Worm (Caenorhabditis elegans) whole organism, L4 larva: Measurements from ENCODE around the gene lact-4.
A peak's percentile ranks its signal among the peaks of the same experiment; 100 is the strongest.

ENCODE experiments used
- F10B5.3 ChIP-seq: sonication (generic microtip); optimal IDR thresholded peaks from 2 replicates; lab custom pipeline; 2016; ENCODE audit warnings: mild to moderate bottlenecking, missing genetic modification characterization, missing compliant biosample characterization
- T20F7.1 ChIP-seq: fragments of 200-800 bp; sonication (Bioruptor generic); optimal IDR thresholded peaks from 2 replicates; lab custom pipeline; 2018; ENCODE audit warnings: mild to moderate bottlenecking, missing genetic modification characterization, missing compliant biosample characterization
- T26A8.4 ChIP-seq: fragments of 200-800 bp; sonication (Bioruptor generic); IDR thresholded peaks from 2 replicates; pipeline ENCODE4 v1.3.6; 2022; ENCODE audit warnings: missing genetic modification characterization, missing compliant biosample characterization
- Y105C5A.15 ChIP-seq: fragments of 200-800 bp; sonication (Bioruptor generic); IDR thresholded peaks from 2 replicates; pipeline ENCODE4 v1.3.6; 2022; ENCODE audit warnings: missing genetic modification characterization, missing compliant biosample characterization
- aha-1 ChIP-seq: fragments of 150-350 bp; peaks from one replicate; lab custom pipeline; 2014; ENCODE audit warnings: missing biosample characterization, missing genetic modification characterization
- ama-1 ChIP-seq: fragments of 150-350 bp; optimal IDR thresholded peaks from 2 replicates; lab custom pipeline; 2014; ENCODE audit warnings: inconsistent platforms, mixed read lengths
- ceh-62 ChIP-seq: sonication (generic microtip); optimal IDR thresholded peaks from 2 replicates; lab custom pipeline; 2017; ENCODE audit warnings: missing biosample characterization, missing genetic modification characterization
- daf-16 ChIP-seq, 3 experiments: sonication (generic microtip); optimal IDR thresholded peaks; 2 replicates each; lab custom pipeline; 2016 to 2017; ENCODE audit warnings: missing genetic modification characterization in 3 of 3, missing genetic modification reagents in 3 of 3, mild to moderate bottlenecking in 2 of 3, missing compliant biosample characterization in 2 of 3, missing biosample characterization in 1 of 3, moderate library complexity in 1 of 3
- daf-19 ChIP-seq: fragments of 200-800 bp; sonication (Bioruptor generic); conservative IDR thresholded peaks from 2 replicates; pipeline ENCODE4 v1.3.6; 2022; ENCODE audit warnings: missing genetic modification characterization, missing compliant biosample characterization
- dmd-6 ChIP-seq: fragments of 200-800 bp; sonication (Bioruptor generic); IDR thresholded peaks from 2 replicates; pipeline ENCODE4 v1.3.6; 2022; ENCODE audit warnings: missing genetic modification reagents, missing genetic modification characterization, missing compliant biosample characterization
- dmd-8 ChIP-seq: fragments of 200-800 bp; sonication (Bioruptor generic); IDR thresholded peaks from 2 replicates; pipeline ENCODE4 v1.3.6; 2022; ENCODE audit warnings: missing genetic modification characterization, missing compliant biosample characterization
- dpl-1 ChIP-seq: fragments of 150-350 bp; optimal IDR thresholded peaks from 2 replicates; lab custom pipeline; 2014; ENCODE audit warnings: missing biosample characterization, missing genetic modification reagents, missing genetic modification characterization
- dve-1 ChIP-seq: sonication (generic microtip); optimal IDR thresholded peaks from 2 replicates; lab custom pipeline; 2017; ENCODE audit warnings: antibody characterized with exemption, mild to moderate bottlenecking, missing genetic modification characterization, missing compliant biosample characterization; ENCODE audit not compliant: insufficient read depth
- fkh-10 ChIP-seq: fragments of 150-350 bp; optimal IDR thresholded peaks from 2 replicates; lab custom pipeline; 2014; ENCODE audit warnings: missing biosample characterization, missing genetic modification reagents, missing genetic modification characterization
- hlh-11 ChIP-seq: fragments of 200-800 bp; sonication (Bioruptor generic); optimal IDR thresholded peaks from 2 replicates; lab custom pipeline; 2018; ENCODE audit warnings: mild to moderate bottlenecking, missing genetic modification characterization, missing compliant biosample characterization
- hlh-30 ChIP-seq: sonication (generic microtip); optimal IDR thresholded peaks from 2 replicates; lab custom pipeline; 2017; ENCODE audit warnings: antibody characterized with exemption, mild to moderate bottlenecking, missing genetic modification characterization, missing compliant biosample characterization; ENCODE audit not compliant: insufficient read depth
- lin-29 ChIP-seq: fragments of 200-800 bp; sonication (Bioruptor generic); IDR thresholded peaks from 2 replicates; pipeline ENCODE4 v1.3.6; 2022; ENCODE audit warnings: missing genetic modification reagents, missing genetic modification characterization, missing compliant biosample characterization
- lin-38 ChIP-seq: fragments of 200-800 bp; sonication (Bioruptor generic); IDR thresholded peaks from 2 replicates; pipeline ENCODE4 v1.3.6; 2022; ENCODE audit warnings: missing genetic modification reagents, missing genetic modification characterization, missing compliant biosample characterization
- lir-3 ChIP-seq: sonication (generic microtip); optimal IDR thresholded peaks from 2 replicates; lab custom pipeline; 2016; ENCODE audit warnings: mild to moderate bottlenecking, missing genetic modification characterization, missing compliant biosample characterization
- lsy-2 ChIP-seq, 2 experiments: fragments of 150-350 bp in 1 of 2; sonication (generic microtip) in 1 of 2; optimal IDR thresholded peaks; 2 replicates each; lab custom pipeline; 2014 to 2017; ENCODE audit warnings: missing biosample characterization in 2 of 2, missing genetic modification characterization in 2 of 2
- mxl-3 ChIP-seq: fragments of 200-800 bp; sonication (Bioruptor generic); optimal IDR thresholded peaks from 2 replicates; lab custom pipeline; 2018; ENCODE audit warnings: mild to moderate bottlenecking, missing genetic modification characterization, missing compliant biosample characterization
- nhr-10 ChIP-seq: fragments of 150-350 bp; optimal IDR thresholded peaks from 2 replicates; lab custom pipeline; 2014; ENCODE audit warnings: missing biosample characterization, missing genetic modification characterization
- nhr-11 ChIP-seq: fragments of 150-350 bp; optimal IDR thresholded peaks from 2 replicates; lab custom pipeline; 2014; ENCODE audit warnings: missing biosample characterization, missing genetic modification characterization
- nhr-28 ChIP-seq: fragments of 150-350 bp; optimal IDR thresholded peaks from 2 replicates; lab custom pipeline; 2014; ENCODE audit warnings: missing biosample characterization, missing genetic modification characterization
- nhr-48 ChIP-seq: sonication (generic microtip); optimal IDR thresholded peaks from 2 replicates; lab custom pipeline; 2016; ENCODE audit warnings: mild to moderate bottlenecking, missing genetic modification characterization, missing compliant biosample characterization
- nhr-76 ChIP-seq: fragments of 150-350 bp; optimal IDR thresholded peaks from 2 replicates; lab custom pipeline; 2014; ENCODE audit warnings: missing biosample characterization, missing genetic modification characterization
- nhr-77 ChIP-seq: fragments of 150-350 bp; optimal IDR thresholded peaks from 2 replicates; lab custom pipeline; 2014; ENCODE audit warnings: missing biosample characterization, missing genetic modification characterization
- pha-4 ChIP-seq, 2 experiments: fragments of 150-350 bp in 1 of 2; fragments of 200-800 bp in 1 of 2; sonication (Bioruptor generic) in 1 of 2; IDR thresholded peaks in 1 of 2; optimal IDR thresholded peaks in 1 of 2; 2 replicates each; pipeline versions ENCODE4 v1.3.6 to Lab custom; 2014 to 2022; ENCODE audit warnings: missing genetic modification characterization in 2 of 2, missing genetic modification reagents in 2 of 2, missing biosample characterization in 1 of 2, missing compliant biosample characterization in 1 of 2
- php-3 ChIP-seq: fragments of 200-800 bp; sonication (Bioruptor generic); IDR thresholded peaks from 2 replicates; pipeline ENCODE4 v1.3.6; 2022; ENCODE audit warnings: missing genetic modification reagents, missing genetic modification characterization, missing compliant biosample characterization
- pqm-1 ChIP-seq: sonication (generic microtip); optimal IDR thresholded peaks from 2 replicates; lab custom pipeline; 2017; ENCODE audit warnings: missing biosample characterization, missing genetic modification characterization
- set-16 ChIP-seq: fragments of 200-800 bp; sonication (Bioruptor generic); IDR thresholded peaks from 2 replicates; pipeline ENCODE4 v1.3.6; 2022; ENCODE audit warnings: missing genetic modification reagents, missing genetic modification characterization, missing compliant biosample characterization
- snpc-1.2 ChIP-seq: fragments of 200-800 bp; sonication (Bioruptor generic); IDR thresholded peaks from 2 replicates; pipeline ENCODE4 v1.3.6; 2022; ENCODE audit warnings: missing genetic modification reagents, missing genetic modification characterization, missing compliant biosample characterization
- snpc-4 ChIP-seq: fragments of 150-350 bp; optimal IDR thresholded peaks from 2 replicates; lab custom pipeline; 2014; ENCODE audit warnings: missing biosample characterization, missing genetic modification characterization
- spr-3 ChIP-seq: fragments of 200-800 bp; sonication (Bioruptor generic); optimal IDR thresholded peaks from 2 replicates; lab custom pipeline; 2018; ENCODE audit warnings: mild to moderate bottlenecking, missing genetic modification characterization, missing compliant biosample characterization
- tra-1 ChIP-seq: fragments of 200-800 bp; sonication (Bioruptor generic); IDR thresholded peaks from 2 replicates; pipeline ENCODE4 v1.3.6; 2022; ENCODE audit warnings: missing genetic modification reagents, missing genetic modification characterization, missing compliant biosample characterization
- unc-130 ChIP-seq: sonication (generic microtip); optimal IDR thresholded peaks from 2 replicates; lab custom pipeline; 2016; ENCODE audit warnings: missing genetic modification reagents, missing genetic modification characterization, missing compliant biosample characterization
- unc-62 ChIP-seq, 3 experiments: fragments of 150-350 bp in 1 of 3; sonication (generic microtip); optimal IDR thresholded peaks in 2 of 3; peaks in 1 of 3; 1 replicate in 1 of 3; 2 replicates in 2 of 3; lab custom pipeline; 2014 to 2017; ENCODE audit warnings: missing biosample characterization in 3 of 3, missing genetic modification characterization in 3 of 3, missing genetic modification reagents in 3 of 3, missing genotype in 1 of 3
- vab-7 ChIP-seq: fragments of 200-800 bp; sonication (Bioruptor generic); IDR thresholded peaks from 2 replicates; pipeline ENCODE4 v1.3.6; 2022; ENCODE audit warnings: missing genetic modification reagents, missing genetic modification characterization, missing compliant biosample characterization
- zfp-3 ChIP-seq: fragments of 200-800 bp; sonication (Bioruptor generic); conservative IDR thresholded peaks from 2 replicates; pipeline ENCODE4 v1.3.6; 2022; ENCODE audit warnings: missing genetic modification reagents, missing genetic modification characterization, missing compliant biosample characterization

lact-4 gene

DNA sequence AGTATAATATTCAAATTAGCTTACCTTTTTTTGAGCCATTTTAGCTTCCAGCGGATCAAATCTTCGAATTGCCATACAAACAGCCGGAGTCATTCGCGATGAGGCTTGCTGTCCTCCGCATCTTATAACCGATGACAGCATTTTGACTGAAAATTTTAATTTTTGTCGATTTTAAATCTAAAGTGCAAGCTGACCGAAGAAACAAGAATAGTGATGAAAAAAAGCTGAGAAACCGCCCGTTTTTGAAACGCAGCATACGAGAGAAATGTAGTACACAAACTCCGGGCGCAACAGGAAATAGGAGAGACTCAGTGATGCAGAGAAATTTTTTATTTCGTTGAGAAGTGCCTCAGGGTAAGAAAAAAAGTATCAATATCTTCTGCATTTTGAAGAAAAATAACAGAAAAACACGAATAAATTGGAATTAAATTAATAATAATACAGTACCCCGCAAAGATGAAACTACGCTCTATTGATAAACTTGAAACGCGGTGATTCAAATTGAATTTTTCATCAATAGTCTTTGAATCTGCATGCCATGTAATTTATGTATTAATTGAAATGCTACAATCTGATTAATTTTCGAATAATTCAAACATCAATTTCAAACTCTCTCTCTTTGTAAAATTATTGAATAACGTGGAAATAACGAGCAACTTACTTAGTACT, 3.0 kb upstream of the lact-4 start:
- TF ChIP-seq ceh-62 (tag; lab: Kevin White, UChicago) (no peak), lsy-2 (tag; optimal IDR thresholded peaks at IDR 0.05; lab: Kevin White, UChicago) (peak in 1 of 2 experiments; percentile 82), pqm-1 (tag; lab: Kevin White, UChicago) (peak; percentile 42), lir-3 (tag; lab: Kevin White, UChicago) (no peak), nhr-10 (tag; lab: Kevin White, UChicago) (no peak), dpl-1 (GFP tag; lab: Kevin White, UChicago) (peak; percentile 23), unc-130 (GFP tag; lab: Kevin White, UChicago) (no peak), nhr-28 (tag; lab: Kevin White, UChicago) (peak; percentile 99), T20F7.1 (peak; percentile 45), nhr-48 (tag; lab: Kevin White, UChicago) (no peak), ama-1 (lab: Kevin White, UChicago) (peak; percentile 26), lin-38 (peak; percentile 46), nhr-11 (tag; lab: Kevin White, UChicago) (peak; percentile 40), daf-16 (GFP tag; optimal IDR thresholded peaks at IDR 0.05; lab: Kevin White, UChicago) (no peak), daf-16 (tag; optimal IDR thresholded peaks at IDR 0.05; lab: Kevin White, UChicago) (peak; percentile 22), hlh-11 (tag; lab: Kevin White, UChicago) (peak; percentile 47), mxl-3 (GFP tag; lab: Kevin White, UChicago) (peak; percentile 14), aha-1 (tag; lab: Kevin White, UChicago) (peak; percentile 90), dmd-6 (GFP tag; lab: Robert Waterston, UW) (peak; percentile 26; the same call in 1 of the 2 replicates), hlh-30 (no peak), dve-1 (tag; lab: Kevin White, UChicago) (peak; percentile 9), lin-29 (no peak), nhr-77 (tag; lab: Kevin White, UChicago) (peak; percentile 37), tra-1 (no peak), snpc-1.2 (GFP tag; lab: Robert Waterston, UW) (0 out of 2 replicates have a peak, but pooled peaks have one; percentile 34)

DNA sequence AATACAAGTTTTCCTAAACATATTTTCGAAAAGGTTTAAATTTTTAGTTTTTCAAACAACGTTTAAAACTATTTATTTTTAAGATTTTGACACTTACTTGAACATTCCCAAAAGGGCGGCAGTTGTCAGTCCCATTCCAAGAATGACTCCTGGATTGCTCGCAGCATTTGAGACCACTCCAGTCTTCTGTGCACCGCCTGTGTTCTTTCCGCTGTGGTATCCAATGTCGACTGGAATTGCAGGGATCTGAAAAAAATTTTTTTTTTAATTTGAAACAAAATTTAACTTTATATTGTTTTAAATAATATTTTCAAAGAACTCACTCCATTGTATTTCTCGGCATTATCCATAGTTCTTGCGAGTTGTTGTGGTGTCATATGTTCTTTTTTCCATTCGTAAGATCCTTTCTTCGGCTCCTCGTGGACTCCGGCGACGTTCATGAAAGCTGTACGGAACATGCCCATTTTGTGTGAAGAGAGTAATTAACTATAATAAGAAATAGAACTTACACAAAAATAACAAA, 1.5 kb upstream of the lact-4 start, which contains the start of gene M05D6.5:
TSS of gene M05D6.5 (minus strand) at position 473 of the 523 bp plus-strand sequence.
- TF ChIP-seq spr-3 (GFP tag; lab: Kevin White, UChicago) (no peak), ama-1 (lab: Kevin White, UChicago) (peak; percentile 14), vab-7 (GFP tag; lab: Robert Waterston, UW) (peak; percentile 3; the same call in 1 of the 2 replicates), unc-62 (GFP tag; optimal IDR thresholded peaks at IDR 0.05 in 1 of 2; lab: Kevin White, UChicago) (peak in 1 of 2 experiments; percentile 34), unc-62 (tag; optimal IDR thresholded peaks at IDR 0.05; lab: Kevin White, UChicago) (no peak), T20F7.1 (no peak), php-3 (GFP tag; lab: Robert Waterston, UW) (no peak), set-16 (GFP tag; lab: Robert Waterston, UW) (no peak), unc-130 (GFP tag; lab: Kevin White, UChicago) (no peak), Y105C5A.15 (GFP tag; lab: Robert Waterston, UW) (no peak), F10B5.3 (tag; lab: Kevin White, UChicago) (no peak), zfp-3 (peak; percentile 57), fkh-10 (GFP tag; lab: Kevin White, UChicago) (no peak), nhr-76 (tag; lab: Kevin White, UChicago) (no peak), daf-19 (GFP tag; lab: Robert Waterston, UW) (no peak), pha-4 (GFP tag; IDR thresholded peaks at IDR 0.05; lab: Robert Waterston, UW) (peak; percentile 23; the same call in 1 of the 2 replicates), pha-4 (tag; optimal IDR thresholded peaks at IDR 0.05; lab: Kevin White, UChicago) (no peak), T26A8.4 (GFP tag; lab: Robert Waterston, UW) (no peak), dmd-8 (GFP tag; lab: Robert Waterston, UW) (no peak), snpc-4 (tag; lab: Kevin White, UChicago) (no peak)
